Worm (Caenorhabditis elegans) whole organism, L1 larva: Measurements from ENCODE around the gene F45E12.6.

Experiments
- C04F5.9 ChIP-seq: sonication (generic microtip); optimal IDR thresholded peaks from 2 replicates; lab custom pipeline; 2016; ENCODE audit warnings: missing genetic modification characterization, missing compliant biosample characterization
- C16A3.4 ChIP-seq: fragments of 150-350 bp; optimal IDR thresholded peaks from 2 replicates; lab custom pipeline; 2014; ENCODE audit warnings: missing biosample characterization, missing genetic modification characterization
- F16B12.6 ChIP-seq: fragments of 150-350 bp; optimal IDR thresholded peaks from 2 replicates; lab custom pipeline; 2014; ENCODE audit warnings: missing biosample characterization, missing genetic modification characterization
- Y116A8C.19 ChIP-seq: sonication (generic microtip); optimal IDR thresholded peaks from 2 replicates; lab custom pipeline; 2016; ENCODE audit warnings: missing compliant biosample characterization, missing genetic modification characterization, borderline replicate concordance
- blmp-1 ChIP-seq: fragments of 150-350 bp; optimal IDR thresholded peaks from 2 replicates; lab custom pipeline; 2014; ENCODE audit warnings: missing biosample characterization, missing genetic modification characterization
- ceh-8 ChIP-seq: fragments of 200-800 bp; sonication (Bioruptor generic); optimal IDR thresholded peaks from 2 replicates; lab custom pipeline; 2018; ENCODE audit warnings: mild to moderate bottlenecking, missing genetic modification characterization, moderate library complexity, missing compliant biosample characterization
- ceh-82 ChIP-seq, 3 experiments: fragments of 150-350 bp in 1 of 3; sonication (generic microtip) in 2 of 3; optimal IDR thresholded peaks; 2 replicates each; lab custom pipeline; 2014 to 2017; ENCODE audit warnings: missing biosample characterization in 3 of 3, missing genetic modification characterization in 3 of 3
- ceh-88 ChIP-seq: fragments of 200-800 bp; sonication (Bioruptor generic); IDR thresholded peaks from 2 replicates; pipeline ENCODE4 v1.3.6; 2022; ENCODE audit warnings: missing genetic modification characterization, missing compliant biosample characterization
- ceh-90 ChIP-seq: sonication (generic microtip); optimal IDR thresholded peaks from 2 replicates; lab custom pipeline; 2016; ENCODE audit warnings: missing genetic modification characterization, missing compliant biosample characterization
- ces-1 ChIP-seq: fragments of 150-350 bp; optimal IDR thresholded peaks from 2 replicates; lab custom pipeline; 2014; ENCODE audit warnings: missing biosample characterization, missing genetic modification reagents, missing genetic modification characterization
- dpl-1 ChIP-seq, 3 experiments: fragments of 150-350 bp in 2 of 3; sonication (generic microtip) in 1 of 3; optimal IDR thresholded peaks; 2 replicates each; lab custom pipeline; 2014 to 2017; ENCODE audit warnings: missing biosample characterization in 3 of 3, missing genetic modification characterization in 3 of 3, missing genetic modification reagents in 3 of 3
- dsc-1 ChIP-seq: sonication (generic microtip); optimal IDR thresholded peaks from 2 replicates; lab custom pipeline; 2016; ENCODE audit warnings: mild to moderate bottlenecking, missing genetic modification characterization, missing compliant biosample characterization
- efl-1 ChIP-seq, 4 experiments: fragments of 150-350 bp; optimal IDR thresholded peaks in 3 of 4; peaks in 1 of 4; 1 replicate in 1 of 4; 2 replicates in 3 of 4; lab custom pipeline; 2014; ENCODE audit warnings: missing biosample characterization in 2 of 4, missing genetic modification characterization in 2 of 4, missing genetic modification reagents in 2 of 4
- efl-3 ChIP-seq: fragments of 200-800 bp; sonication (Bioruptor generic); optimal IDR thresholded peaks from 2 replicates; lab custom pipeline; 2018; ENCODE audit warnings: mild to moderate bottlenecking, missing genetic modification characterization, missing compliant biosample characterization
- egl-13 ChIP-seq: sonication (generic microtip); optimal IDR thresholded peaks from 2 replicates; lab custom pipeline; 2016; ENCODE audit warnings: missing genotype, missing genetic modification reagents, missing genetic modification characterization, missing compliant biosample characterization
- egl-27 ChIP-seq, 2 experiments: fragments of 150-350 bp in 1 of 2; sonication (generic microtip); optimal IDR thresholded peaks; 3 replicates each; lab custom pipeline; 2017 to 2018; ENCODE audit warnings: missing biosample characterization in 2 of 2, missing genetic modification characterization in 2 of 2, missing genetic modification reagents in 2 of 2
- elt-3 ChIP-seq, 6 experiments: fragments of 150-350 bp in 1 of 6; sonication (generic microtip); optimal IDR thresholded peaks; 2 replicates each; lab custom pipeline; 2017 to 2018; ENCODE audit warnings: missing biosample characterization in 6 of 6, missing genetic modification characterization in 6 of 6, inconsistent platforms in 1 of 6
- fkh-4 ChIP-seq: sonication (generic microtip); optimal IDR thresholded peaks from 2 replicates; lab custom pipeline; 2016; ENCODE audit warnings: missing compliant biosample characterization, missing genetic modification characterization, borderline replicate concordance
- fkh-8 ChIP-seq: sonication (generic microtip); optimal IDR thresholded peaks from 2 replicates; lab custom pipeline; 2016; ENCODE audit warnings: mild to moderate bottlenecking, missing genetic modification characterization, missing compliant biosample characterization
- fos-1 ChIP-seq: fragments of 150-350 bp; optimal IDR thresholded peaks from 2 replicates; lab custom pipeline; 2014; ENCODE audit warnings: missing biosample characterization, missing genetic modification characterization
- grh-1 ChIP-seq: fragments of 200-800 bp; sonication (Bioruptor generic); IDR thresholded peaks from 2 replicates; pipeline ENCODE4 v1.3.6; 2022; ENCODE audit warnings: missing genetic modification reagents, missing genetic modification characterization, missing compliant biosample characterization
- hlh-4 ChIP-seq: sonication (generic microtip); optimal IDR thresholded peaks from 2 replicates; lab custom pipeline; 2016; ENCODE audit warnings: mild to moderate bottlenecking, missing genetic modification characterization, missing compliant biosample characterization
- hpl-2 ChIP-seq: fragments of 150-350 bp; optimal IDR thresholded peaks from 2 replicates; lab custom pipeline; 2014; ENCODE audit warnings: missing biosample characterization, missing genetic modification reagents, missing genetic modification characterization
- irx-1 ChIP-seq: sonication (generic microtip); optimal IDR thresholded peaks from 2 replicates; lab custom pipeline; 2016; ENCODE audit warnings: missing genetic modification characterization, missing compliant biosample characterization
- isw-1 ChIP-seq: fragments of 200-800 bp; sonication (Bioruptor generic); IDR thresholded peaks from 2 replicates; pipeline ENCODE4 v1.3.6; 2022; ENCODE audit warnings: missing genetic modification characterization, missing compliant biosample characterization
- jun-1 ChIP-seq: fragments of 150-350 bp; optimal IDR thresholded peaks from 2 replicates; lab custom pipeline; 2014; ENCODE audit warnings: missing biosample characterization, missing genetic modification reagents, missing genetic modification characterization
- lin-15B ChIP-seq: fragments of 150-350 bp; sonication (generic microtip); optimal IDR thresholded peaks from 3 replicates; lab custom pipeline; 2014; ENCODE audit warnings: missing biosample characterization, missing genetic modification characterization
- lin-39 ChIP-seq: fragments of 150-350 bp; optimal IDR thresholded peaks from 2 replicates; lab custom pipeline; 2014; ENCODE audit warnings: missing biosample characterization, missing genetic modification reagents, missing genetic modification characterization
- lir-3 ChIP-seq: sonication (generic microtip); optimal IDR thresholded peaks from 2 replicates; lab custom pipeline; 2016; ENCODE audit warnings: mild to moderate bottlenecking, missing genetic modification characterization, moderate library complexity, missing compliant biosample characterization; ENCODE audit not compliant: poor library complexity
- lsy-2 ChIP-seq, 2 experiments: fragments of 150-350 bp; optimal IDR thresholded peaks; 2 replicates each; lab custom pipeline; 2014; ENCODE audit warnings: missing biosample characterization in 2 of 2, missing genetic modification characterization in 2 of 2
- mab-9 ChIP-seq: fragments of 200-800 bp; sonication (Bioruptor generic); IDR thresholded peaks from 2 replicates; pipeline ENCODE4 v1.3.6; 2022; ENCODE audit warnings: missing genetic modification reagents, missing genetic modification characterization, missing compliant biosample characterization
- mdl-1 ChIP-seq, 2 experiments: fragments of 150-350 bp; optimal IDR thresholded peaks; 2 replicates each; lab custom pipeline; 2014 to 2017; ENCODE audit warnings: missing biosample characterization in 2 of 2, missing genetic modification characterization in 2 of 2, inconsistent platforms in 1 of 2
- nhr-12 ChIP-seq: sonication (generic microtip); optimal IDR thresholded peaks from 2 replicates; lab custom pipeline; 2017; ENCODE audit warnings: missing biosample characterization, missing genetic modification characterization
- nhr-19 ChIP-seq: fragments of 200-800 bp; sonication (Bioruptor generic); conservative IDR thresholded peaks from 2 replicates; pipeline ENCODE4 v1.3.6; 2022; ENCODE audit warnings: missing genetic modification characterization, missing compliant biosample characterization
- nhr-20 ChIP-seq: sonication (generic microtip); optimal IDR thresholded peaks from 2 replicates; lab custom pipeline; 2016; ENCODE audit warnings: mild to moderate bottlenecking, missing genetic modification characterization, missing compliant biosample characterization
- nhr-71 ChIP-seq: sonication (generic microtip); optimal IDR thresholded peaks from 2 replicates; lab custom pipeline; 2016; ENCODE audit warnings: mild to moderate bottlenecking, missing genetic modification characterization, moderate library complexity, missing compliant biosample characterization
- nhr-77 ChIP-seq: fragments of 150-350 bp; optimal IDR thresholded peaks from 2 replicates; lab custom pipeline; 2014; ENCODE audit warnings: missing biosample characterization, missing genetic modification characterization
- nhr-85 ChIP-seq: sonication (generic microtip); peaks from one replicate; lab custom pipeline; 2016; ENCODE audit warnings: missing genetic modification characterization, inconsistent platforms, missing compliant biosample characterization
- nhr-90 ChIP-seq: sonication (generic microtip); optimal IDR thresholded peaks from 2 replicates; lab custom pipeline; 2016; ENCODE audit warnings: mild to moderate bottlenecking, missing genetic modification characterization, missing compliant biosample characterization; ENCODE audit not compliant: poor library complexity
- pqm-1 ChIP-seq: sonication (generic microtip); optimal IDR thresholded peaks from 3 replicates; lab custom pipeline; 2017; ENCODE audit warnings: missing biosample characterization, missing genetic modification characterization
- rnt-1 ChIP-seq: sonication (generic microtip); optimal IDR thresholded peaks from 2 replicates; lab custom pipeline; 2016; ENCODE audit warnings: mild to moderate bottlenecking, missing genetic modification characterization, moderate library complexity, missing compliant biosample characterization
- skn-1 ChIP-seq: fragments of 150-350 bp; optimal IDR thresholded peaks from 2 replicates; lab custom pipeline; 2014; ENCODE audit warnings: missing biosample characterization, missing genetic modification characterization
- snpc-4 ChIP-seq: fragments of 150-350 bp; optimal IDR thresholded peaks from 2 replicates; lab custom pipeline; 2014; ENCODE audit warnings: missing biosample characterization, missing genetic modification characterization
- snu-23 ChIP-seq: sonication (generic microtip); optimal IDR thresholded peaks from 2 replicates; lab custom pipeline; 2016; ENCODE audit warnings: missing genetic modification characterization, missing compliant biosample characterization
- swsn-7 ChIP-seq: sonication (generic microtip); optimal IDR thresholded peaks from 2 replicates; lab custom pipeline; 2016; ENCODE audit warnings: missing genetic modification characterization, missing compliant biosample characterization
- unc-130 ChIP-seq: fragments of 150-350 bp; optimal IDR thresholded peaks from 2 replicates; lab custom pipeline; 2017; ENCODE audit warnings: missing biosample characterization, missing genetic modification characterization, inconsistent platforms
- unc-86 ChIP-seq: sonication (generic microtip); optimal IDR thresholded peaks from 2 replicates; lab custom pipeline; 2016; ENCODE audit warnings: missing genetic modification characterization, missing compliant biosample characterization
- xbp-1 ChIP-seq: sonication (generic microtip); optimal IDR thresholded peaks from 2 replicates; lab custom pipeline; 2016; ENCODE audit warnings: missing genetic modification characterization, missing compliant biosample characterization
- zip-4 ChIP-seq: fragments of 200-800 bp; sonication (Bioruptor generic); optimal IDR thresholded peaks from 2 replicates; lab custom pipeline; 2018; ENCODE audit warnings: mild to moderate bottlenecking, missing genetic modification characterization, moderate library complexity, missing compliant biosample characterization
- ztf-11 ChIP-seq, 2 experiments: sonication (generic microtip); optimal IDR thresholded peaks; 2 replicates each; lab custom pipeline; 2016 to 2017; ENCODE audit warnings: missing genetic modification characterization in 2 of 2, missing biosample characterization in 1 of 2, missing compliant biosample characterization in 1 of 2
- ztf-4 ChIP-seq: fragments of 150-350 bp; optimal IDR thresholded peaks from 2 replicates; lab custom pipeline; 2014; ENCODE audit warnings: missing biosample characterization, missing genetic modification characterization

Gene F45E12.6

DNA sequence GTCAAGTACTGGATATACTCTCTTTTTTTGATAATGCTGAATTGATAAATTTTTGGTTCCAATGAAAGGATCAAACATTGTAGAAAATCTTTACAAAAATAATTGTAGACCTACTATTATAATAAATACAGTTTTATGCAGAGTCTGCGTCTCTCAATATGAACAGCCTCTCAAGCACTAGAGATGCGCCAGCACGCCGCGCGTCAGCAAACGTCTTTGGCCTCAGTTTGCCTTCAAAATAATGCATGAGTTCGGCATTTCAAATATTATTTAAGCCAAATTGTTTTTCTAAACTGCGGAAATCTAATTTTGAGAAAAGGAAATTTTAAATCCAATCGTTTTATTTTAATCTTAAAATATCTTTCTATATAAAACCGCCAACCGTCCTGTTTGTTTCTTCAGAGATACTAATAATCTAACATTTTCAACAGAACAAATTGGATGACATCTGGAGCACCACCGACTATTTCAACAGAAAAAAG, 12.3 kb downstream of the F45E12.6 start, which contains the start of gene cul-4:
TSS of gene cul-4 (plus strand) at position 432 of the 482 bp plus-strand sequence.
- TF ChIP-seq irx-1 (tag; lab: Kevin White, UChicago): peak; percentile 72
- TF ChIP-seq dpl-1 (GFP tag; optimal IDR thresholded peaks at IDR 0.05; lab: Kevin White, UChicago): peak; percentile 59 to 82 (median 82)
- TF ChIP-seq nhr-77 (tag; lab: Kevin White, UChicago): peak; percentile 12
- TF ChIP-seq lin-15B (tag; lab: Kevin White, UChicago): peak; percentile 30
- TF ChIP-seq efl-1 (optimal IDR thresholded peaks at IDR 0.05; lab: Kevin White, UChicago): peak; percentile 71 to 82
- TF ChIP-seq efl-1 (GFP tag; optimal IDR thresholded peaks at IDR 0.05 in 1 of 2; lab: Kevin White, UChicago): peak; percentile 76 to 97
- peak in 1 of 2 experiments; percentile 31 for TF ChIP-seq ztf-11 (tag; optimal IDR thresholded peaks at IDR 0.05; lab: Kevin White, UChicago)
- peak; percentile 27 for TF ChIP-seq fkh-8
- no peak for TF ChIP-seq ces-1 (GFP tag; lab: Kevin White, UChicago)
- peak; percentile 65 for TF ChIP-seq egl-13 (tag; lab: Kevin White, UChicago)
- TF ChIP-seq ztf-4 (tag; lab: Kevin White, UChicago): peak; percentile 37
- peak; percentile 46 for TF ChIP-seq ceh-8 (GFP tag; lab: Kevin White, UChicago)
- TF ChIP-seq F16B12.6 (tag; lab: Kevin White, UChicago): peak; percentile 69
- peak in 1 of 2 experiments; percentile 46 for TF ChIP-seq mdl-1 (tag; optimal IDR thresholded peaks at IDR 0.05; lab: Kevin White, UChicago)
- TF ChIP-seq swsn-7 (tag; lab: Kevin White, UChicago): peak; percentile 80
- TF ChIP-seq rnt-1 (tag; lab: Kevin White, UChicago): peak; percentile 83
- peak; percentile 81 for TF ChIP-seq nhr-90 (tag; lab: Kevin White, UChicago)
- TF ChIP-seq ceh-90 (tag; lab: Kevin White, UChicago): no peak
- TF ChIP-seq fkh-4 (tag; lab: Kevin White, UChicago): no peak
- peak; percentile 64 to 72 (median 72) for TF ChIP-seq ceh-82 (tag; optimal IDR thresholded peaks at IDR 0.05; lab: Kevin White, UChicago)
- peak; percentile 54 for TF ChIP-seq isw-1 (GFP tag; lab: Robert Waterston, UW)
- TF ChIP-seq xbp-1 (tag; lab: Kevin White, UChicago): peak; percentile 85
- TF ChIP-seq nhr-71 (tag; lab: Kevin White, UChicago): peak; percentile 86
- TF ChIP-seq snpc-4 (tag; lab: Kevin White, UChicago): peak; percentile 70
- peak; percentile 65 for TF ChIP-seq blmp-1 (tag; lab: Kevin White, UChicago)
- peak; percentile 64 for TF ChIP-seq skn-1 (tag; lab: Kevin White, UChicago)
- peak in 2 of 6 experiments; percentile 21 to 61 for TF ChIP-seq elt-3 (tag; optimal IDR thresholded peaks at IDR 0.05; lab: Kevin White, UChicago)
- peak; percentile 85 for TF ChIP-seq lir-3 (tag; lab: Kevin White, UChicago)
- TF ChIP-seq lin-39: peak; percentile 37
- peak; percentile 71 for TF ChIP-seq unc-86 (tag; lab: Kevin White, UChicago)
- TF ChIP-seq jun-1 (tag; lab: Kevin White, UChicago): peak; percentile 60
- peak; percentile 6 for TF ChIP-seq fos-1 (tag; lab: Kevin White, UChicago)
- peak; percentile 82 for TF ChIP-seq nhr-19 (GFP tag; lab: Robert Waterston, UW)
- TF ChIP-seq C04F5.9 (tag; lab: Kevin White, UChicago): peak; percentile 59
- no peak for TF ChIP-seq nhr-12 (tag; lab: Kevin White, UChicago)
- peak; percentile 89 for TF ChIP-seq nhr-85 (tag; lab: Kevin White, UChicago)
- TF ChIP-seq nhr-20 (tag; lab: Kevin White, UChicago): peak; percentile 85
- 0 out of 2 replicates have a peak, but pooled peaks have one; percentile 28 for TF ChIP-seq ceh-88 (GFP tag; lab: Robert Waterston, UW)
- TF ChIP-seq efl-3 (GFP tag; lab: Kevin White, UChicago): no peak
- no peak for TF ChIP-seq hlh-4 (tag; lab: Kevin White, UChicago)
- peak; percentile 66; the same call in 1 of the 2 replicates for TF ChIP-seq mab-9 (GFP tag; lab: Robert Waterston, UW)
- TF ChIP-seq pqm-1 (tag; lab: Kevin White, UChicago): no peak
- TF ChIP-seq lsy-2 (tag; optimal IDR thresholded peaks at IDR 0.05; lab: Kevin White, UChicago): peak; percentile 84 to 88
- no peak for TF ChIP-seq hpl-2 (GFP tag; lab: Kevin White, UChicago)
- TF ChIP-seq C16A3.4 (tag; lab: Kevin White, UChicago): peak; percentile 41
- TF ChIP-seq grh-1 (GFP tag; lab: Robert Waterston, UW): peak; percentile 66
- TF ChIP-seq Y116A8C.19 (tag; lab: Kevin White, UChicago): no peak
- TF ChIP-seq dsc-1 (tag; lab: Kevin White, UChicago): peak; percentile 77
- peak; percentile 84 for TF ChIP-seq snu-23
- TF ChIP-seq zip-4 (GFP tag; lab: Kevin White, UChicago): peak; percentile 41
- peak; percentile 75 for TF ChIP-seq unc-130 (tag; lab: Kevin White, UChicago)
- no peak for TF ChIP-seq egl-27 (tag; optimal IDR thresholded peaks at IDR 0.05; lab: Kevin White, UChicago)
